Fruit fly (Drosophila melanogaster) whole organism, wandering third instar larva: ENCODE data around the gene CG10431.

Source experiments
- CG32264 ChIP-seq: fragments of 200-800 bp; sonication (Bioruptor generic); optimal IDR thresholded peaks from 2 replicates; lab custom pipeline; 2016; ENCODE audit warnings: missing biosample characterization, missing genetic modification characterization
- CG9705 ChIP-seq: fragments of 200-800 bp; sonication (Bioruptor generic); optimal IDR thresholded peaks from 2 replicates; lab custom pipeline; 2018; ENCODE audit warnings: missing biosample characterization, mild to moderate bottlenecking, missing genetic modification characterization
- CrebA ChIP-seq: fragments of 200-800 bp; sonication (Bioruptor generic); optimal IDR thresholded peaks from 2 replicates; lab custom pipeline; 2016; ENCODE audit warnings: missing biosample characterization, mild to moderate bottlenecking, missing genetic modification characterization, borderline replicate concordance
- Dfd ChIP-seq: fragments of >200 bp; optimal IDR thresholded peaks from 2 replicates; lab custom pipeline; 2017; ENCODE audit warnings: missing biosample characterization, missing genetic modification characterization
- Dif ChIP-seq: fragments of 200-275, 200-300 bp; sonication (Bioruptor generic); optimal IDR thresholded peaks from 2 replicates; lab custom pipeline; 2018; ENCODE audit warnings: missing biosample characterization, missing genetic modification characterization; ENCODE audit not compliant: partially characterized antibody
- GATAd ChIP-seq: sonication (Bioruptor generic); optimal IDR thresholded peaks from 2 replicates; lab custom pipeline; 2016; ENCODE audit warnings: missing biosample characterization, missing genetic modification characterization
- HLH106 ChIP-seq: fragments of 200-800 bp; optimal IDR thresholded peaks from 3 replicates; lab custom pipeline; 2019; ENCODE audit warnings: missing biosample characterization, mild to moderate bottlenecking, missing genetic modification characterization, moderate library complexity
- Hnf4 ChIP-seq: fragments of 200-800 bp; sonication (Bioruptor generic); optimal IDR thresholded peaks from 2 replicates; lab custom pipeline; 2016; ENCODE audit warnings: missing biosample characterization, mild to moderate bottlenecking, missing genetic modification characterization
- Hr78 ChIP-seq: fragments of >200 bp; optimal IDR thresholded peaks from 2 replicates; lab custom pipeline; 2017; ENCODE audit warnings: missing biosample characterization, missing genetic modification characterization
- Hr83 ChIP-seq: fragments of 200-300 bp; sonication (Bioruptor generic); optimal IDR thresholded peaks from 2 replicates; lab custom pipeline; 2016; ENCODE audit warnings: missing biosample characterization, mild to moderate bottlenecking, missing genetic modification characterization, moderate library complexity; ENCODE audit not compliant: poor library complexity, severe bottlenecking
- Jra ChIP-seq: sonication (Bioruptor generic); optimal IDR thresholded peaks from 2 replicates; lab custom pipeline; 2016; ENCODE audit warnings: missing biosample characterization, missing genetic modification characterization
- Mio ChIP-seq: sonication (Bioruptor generic); optimal IDR thresholded peaks from 2 replicates; lab custom pipeline; 2016; ENCODE audit warnings: missing biosample characterization, missing genetic modification characterization
- Myc ChIP-seq: fragments of >200 bp; optimal IDR thresholded peaks from 2 replicates; lab custom pipeline; 2017
- N ChIP-seq: fragments of >200 bp; optimal IDR thresholded peaks from 2 replicates; lab custom pipeline; 2018; ENCODE audit warnings: missing biosample characterization, missing external identifiers, missing genetic modification characterization
- OdsH ChIP-seq: fragments of 200-800 bp; sonication (Bioruptor generic); optimal IDR thresholded peaks from 2 replicates; lab custom pipeline; 2016; ENCODE audit warnings: missing biosample characterization, mild to moderate bottlenecking, missing genetic modification characterization
- Rel ChIP-seq, 2 experiments: fragments of 200-800 bp; sonication (Bioruptor generic) in 1 of 2; optimal IDR thresholded peaks; 2 replicates in 1 of 2; 3 replicates in 1 of 2; lab custom pipeline; 2016 to 2019; ENCODE audit warnings: mild to moderate bottlenecking in 2 of 2, missing biosample characterization in 2 of 2, missing genetic modification characterization in 2 of 2, moderate library complexity in 1 of 2
- Sp1 ChIP-seq: fragments of 200-800 bp; sonication (Bioruptor generic); optimal IDR thresholded peaks from 3 replicates; lab custom pipeline; 2019; ENCODE audit warnings: missing biosample characterization, mild to moderate bottlenecking, missing genetic modification characterization, moderate library complexity
- br ChIP-seq: fragments of 200-800 bp; sonication (Bioruptor generic); optimal IDR thresholded peaks from 2 replicates; lab custom pipeline; 2016; ENCODE audit warnings: missing biosample characterization, missing genetic modification characterization
- brk ChIP-seq: fragments of 200-800 bp; sonication (Bioruptor generic); optimal IDR thresholded peaks from 2 replicates; lab custom pipeline; 2016; ENCODE audit warnings: missing biosample characterization, mild to moderate bottlenecking, missing genetic modification characterization
- dl ChIP-seq, 2 experiments: fragments of 175-275, 200-275 bp in 1 of 2; fragments of 200-275 bp in 1 of 2; sonication (Bioruptor generic); optimal IDR thresholded peaks; lab custom pipeline; 2018; ENCODE audit warnings: mild to moderate bottlenecking in 2 of 2, missing biosample characterization in 2 of 2, missing genetic modification characterization in 2 of 2, moderate library complexity in 2 of 2; ENCODE audit not compliant: partially characterized antibody in 2 of 2, insufficient read depth in 1 of 2
- dmrt93B ChIP-seq: fragments of 200-800 bp; sonication (Bioruptor generic); optimal IDR thresholded peaks from 2 replicates; lab custom pipeline; 2018; ENCODE audit warnings: missing biosample characterization, mild to moderate bottlenecking, missing genetic modification characterization
- dsf ChIP-seq: sonication (Bioruptor generic); optimal IDR thresholded peaks from 2 replicates; lab custom pipeline; 2016; ENCODE audit warnings: missing biosample characterization, missing genetic modification characterization, borderline replicate concordance
- ey ChIP-seq: fragments of 200-800 bp; sonication (Bioruptor generic); optimal IDR thresholded peaks from 2 replicates; lab custom pipeline; 2016; ENCODE audit warnings: missing biosample characterization, missing genetic modification characterization
- foxo ChIP-seq, 2 experiments: fragments of 200-800 bp; sonication (Bioruptor generic); optimal IDR thresholded peaks; 2 replicates in 1 of 2; 3 replicates in 1 of 2; lab custom pipeline; 2016 to 2017; ENCODE audit warnings: missing biosample characterization in 2 of 2, missing genetic modification characterization in 2 of 2
- fru ChIP-seq: fragments of 200-800 bp; sonication (Bioruptor generic); optimal IDR thresholded peaks from 3 replicates; lab custom pipeline; 2016; ENCODE audit warnings: missing biosample characterization, mild to moderate bottlenecking, missing genetic modification characterization
- h ChIP-seq: fragments of 200-800 bp; sonication (Bioruptor generic); optimal IDR thresholded peaks from 3 replicates; lab custom pipeline; 2016; ENCODE audit warnings: missing biosample characterization, mild to moderate bottlenecking, missing genetic modification characterization
- lola ChIP-seq: fragments of >200 bp; optimal IDR thresholded peaks from 2 replicates; lab custom pipeline; 2017; ENCODE audit warnings: missing biosample characterization, missing genetic modification characterization
- pan ChIP-seq: fragments of >200 bp; optimal IDR thresholded peaks from 2 replicates; lab custom pipeline; 2017
- psq ChIP-seq: fragments of 200-800 bp; sonication (Bioruptor generic); optimal IDR thresholded peaks from 3 replicates; lab custom pipeline; 2017; ENCODE audit warnings: missing biosample characterization, mild to moderate bottlenecking, missing genetic modification characterization, moderate library complexity
- rgr ChIP-seq: fragments of 200-800 bp; sonication (Bioruptor generic); optimal IDR thresholded peaks from 3 replicates; lab custom pipeline; 2016; ENCODE audit warnings: missing biosample characterization, mild to moderate bottlenecking, missing genetic modification characterization
- sage ChIP-seq: fragments of 200-800 bp; sonication (Bioruptor generic); optimal IDR thresholded peaks from 2 replicates; lab custom pipeline; 2016; ENCODE audit warnings: missing biosample characterization, mild to moderate bottlenecking, missing genetic modification characterization
- sv ChIP-seq: fragments of 200-800 bp; sonication (Bioruptor generic); optimal IDR thresholded peaks from 3 replicates; lab custom pipeline; 2016; ENCODE audit warnings: missing biosample characterization, missing genetic modification characterization
- tai ChIP-seq: sonication (Bioruptor generic); optimal IDR thresholded peaks from 2 replicates; lab custom pipeline; 2016; ENCODE audit warnings: missing biosample characterization, missing genetic modification characterization
- usp ChIP-seq: fragments of >200 bp; optimal IDR thresholded peaks from 2 replicates; lab custom pipeline; 2017; ENCODE audit warnings: missing biosample characterization, missing genetic modification characterization
- woc ChIP-seq: sonication (Bioruptor generic); optimal IDR thresholded peaks from 2 replicates; lab custom pipeline; 2016; ENCODE audit warnings: missing biosample characterization, mild to moderate bottlenecking, missing genetic modification characterization

The CG10431 gene

dm6 chr2L:19021278-19022220, 47.0 kb downstream of the CG10431 start (continued):
- TF ChIP-seq dsf (GFP tag; lab: Kevin White, UChicago) (no peak), HLH106 (tag; lab: Kevin White, UChicago) (peak; percentile 85), Hnf4 (GFP tag; lab: Kevin White, UChicago) (peak; percentile 16), tai (GFP tag; lab: Kevin White, UChicago) (no peak), Hr78 (no peak), sage (peak; percentile 49), Jra (GFP tag; lab: Kevin White, UChicago) (no peak)

- TF ChIP-seq GATAd (no peak), dl (GFP tag; optimal IDR thresholded peaks at IDR 0.05; lab: Kevin White, UChicago; ENCODE audit: insufficient read depth in 1 of 2, partially characterized antibody in 2 of 2) (no peak), fru (no peak), pan (lab: Kevin White, UChicago) (no peak), sv (GFP tag; lab: Kevin White, UChicago) (no peak), Myc (lab: Kevin White, UChicago) (no peak), Hnf4 (GFP tag; lab: Kevin White, UChicago) (no peak), CrebA (GFP tag; lab: Kevin White, UChicago) (no peak), rgr (no peak), lola (GFP tag; lab: Kevin White, UChicago) (no peak)
- TF ChIP-seq, all 38 proteins: peak for 0
Measured at dm6 chr2L:19022221-19022516, 47.7 kb downstream of the CG10431 start, which contains the start of gene CG15172. TSS of gene CG15172 (plus strand) at chr2L:19022417.

dm6 chr2L:19023972-19024743, 49.6 kb downstream of the CG10431 start:
- TF ChIP-seq sage = no peak
- TF ChIP-seq CrebA (GFP tag; lab: Kevin White, UChicago) = no peak
- no peak for TF ChIP-seq Hr78
- TF ChIP-seq Dfd (GFP tag; lab: Kevin White, UChicago) = no peak
- peak; percentile 52 for TF ChIP-seq rgr
- TF ChIP-seq woc (GFP tag; lab: Kevin White, UChicago) = no peak
- peak; percentile 41 for TF ChIP-seq OdsH
- no peak for TF ChIP-seq Myc (lab: Kevin White, UChicago)
- no peak for TF ChIP-seq Dif
- TF ChIP-seq pan (lab: Kevin White, UChicago) = no peak
- TF ChIP-seq N (GFP tag; lab: Kevin White, UChicago) = no peak
- peak; percentile 76 for TF ChIP-seq HLH106 (tag; lab: Kevin White, UChicago)
- peak; percentile 60 for TF ChIP-seq h (GFP tag; lab: Kevin White, UChicago)
- TF ChIP-seq Hr83 (GFP tag; lab: Kevin White, UChicago) = no peak
- TF ChIP-seq Mio (GFP tag; lab: Kevin White, UChicago) = no peak
- peak; percentile 78 for TF ChIP-seq Sp1 (GFP tag; lab: Kevin White, UChicago)
- TF ChIP-seq psq (GFP tag; lab: Kevin White, UChicago) = peak; percentile 56
- TF ChIP-seq fru = peak; percentile 61
- no peak for TF ChIP-seq tai (GFP tag; lab: Kevin White, UChicago)
- peak; percentile 24 for TF ChIP-seq br (GFP tag; lab: Kevin White, UChicago)
- TF ChIP-seq GATAd = no peak
- no peak for TF ChIP-seq lola (GFP tag; lab: Kevin White, UChicago)
- TF ChIP-seq sv (GFP tag; lab: Kevin White, UChicago) = peak; percentile 9
- peak; percentile 51 for TF ChIP-seq ey (GFP tag; lab: Kevin White, UChicago)
- no peak for TF ChIP-seq CG32264 (GFP tag; lab: Kevin White, UChicago)
- no peak for TF ChIP-seq usp
- no peak for TF ChIP-seq Rel (GFP tag; optimal IDR thresholded peaks at IDR 0.05; lab: Kevin White, UChicago)
- TF ChIP-seq Rel (tag; optimal IDR thresholded peaks at IDR 0.05; lab: Kevin White, UChicago) = peak; percentile 5
- TF ChIP-seq CG9705 (GFP tag; lab: Kevin White, UChicago) = peak; percentile 51
- TF ChIP-seq brk (GFP tag; lab: Kevin White, UChicago) = no peak
- TF ChIP-seq foxo (GFP tag; optimal IDR thresholded peaks at IDR 0.05; lab: Kevin White, UChicago) = peak in 1 of 2 experiments; percentile 69
- no peak for TF ChIP-seq Jra (GFP tag; lab: Kevin White, UChicago)
- TF ChIP-seq dmrt93B (GFP tag; lab: Kevin White, UChicago) = peak; percentile 49
- TF ChIP-seq, all 38 proteins: peak for 14
